Fruit fly (Drosophila melanogaster) whole organism, embryonic: ENCODE data around the gene CG9760.
A peak's percentile ranks its signal among the peaks of the same experiment; 100 is the strongest.

Experiments used
- Atf6 ChIP-seq: fragments of 200-800 bp; sonication (Bioruptor generic); IDR thresholded peaks from 2 replicates; pipeline ENCODE4 v1.3.6; 2022; ENCODE audit warnings: missing biosample characterization, missing genetic modification characterization
- CG10543 ChIP-seq: fragments of 200-800 bp; sonication (Bioruptor generic); optimal IDR thresholded peaks from 3 replicates; lab custom pipeline; 2017; ENCODE audit warnings: missing biosample characterization, mild to moderate bottlenecking, missing genetic modification characterization, moderate library complexity
- CG12659 ChIP-seq: fragments of 200-800 bp; sonication (Bioruptor generic); optimal IDR thresholded peaks from 3 replicates; lab custom pipeline; 2017; ENCODE audit warnings: mild to moderate bottlenecking, missing biosample characterization, missing genetic modification reagents, missing genetic modification characterization
- CG14667 ChIP-seq: fragments of 200-800 bp; sonication (Bioruptor generic); IDR thresholded peaks from 2 replicates; pipeline ENCODE4 v1.3.6; 2022; ENCODE audit warnings: missing biosample characterization, missing genetic modification characterization
- CG14710 ChIP-seq: fragments of 200-800 bp; sonication (Bioruptor generic); optimal IDR thresholded peaks from 3 replicates; lab custom pipeline; 2019; ENCODE audit warnings: missing biosample characterization, mild to moderate bottlenecking, missing genetic modification characterization, moderate library complexity
- CG14860 ChIP-seq: fragments of 200-800 bp; sonication (Bioruptor generic); IDR thresholded peaks from 3 replicates; pipeline ENCODE4 v1.3.6; 2022; ENCODE audit warnings: missing biosample characterization, missing genetic modification characterization; ENCODE audit not compliant: partially characterized antibody
- CG16813 ChIP-seq: fragments of 200-800 bp; sonication (Bioruptor generic); IDR thresholded peaks from 3 replicates; pipeline ENCODE4 v1.3.6; 2022; ENCODE audit warnings: missing biosample characterization, missing genetic modification characterization; ENCODE audit not compliant: partially characterized antibody
- CG17359 ChIP-seq: fragments of 200-800 bp; sonication (Bioruptor generic); optimal IDR thresholded peaks from 3 replicates; lab custom pipeline; 2018; ENCODE audit warnings: missing biosample characterization, mild to moderate bottlenecking, missing genetic modification characterization, moderate library complexity
- CG2202 ChIP-seq: fragments of 200-800 bp; sonication (Bioruptor generic); optimal IDR thresholded peaks from 2 replicates; lab custom pipeline; 2018; ENCODE audit warnings: missing biosample characterization, mild to moderate bottlenecking, missing genetic modification characterization
- CG31224 ChIP-seq: fragments of 200-800 bp; sonication (Bioruptor generic); IDR thresholded peaks from 2 replicates; pipeline ENCODE4 v1.3.6; 2022; ENCODE audit warnings: missing biosample characterization, missing genetic modification characterization
- CG31388 ChIP-seq: fragments of 200-800 bp; sonication (Bioruptor generic); optimal IDR thresholded peaks from 2 replicates; lab custom pipeline; 2016; ENCODE audit warnings: missing biosample characterization, missing genetic modification characterization
- CG32532 ChIP-seq: fragments of 200-800 bp; sonication (Bioruptor generic); IDR thresholded peaks from 2 replicates; pipeline ENCODE4 v1.3.6; 2022; ENCODE audit warnings: missing biosample characterization, missing genetic modification characterization
- CG6854 ChIP-seq: fragments of 200-800 bp; sonication (Bioruptor generic); optimal IDR thresholded peaks from 3 replicates; lab custom pipeline; 2017; ENCODE audit warnings: missing biosample characterization, mild to moderate bottlenecking, missing genetic modification characterization
- CG7963 ChIP-seq: fragments of 200-800 bp; sonication (Bioruptor generic); IDR thresholded peaks from 3 replicates; pipeline ENCODE4 v1.3.6; 2022; ENCODE audit warnings: missing biosample characterization, missing genetic modification characterization; ENCODE audit not compliant: partially characterized antibody
- CG8924 ChIP-seq: fragments of 200-800 bp; optimal IDR thresholded peaks from 3 replicates; lab custom pipeline; 2019; ENCODE audit warnings: missing biosample characterization, mild to moderate bottlenecking, missing genetic modification characterization, moderate library complexity
- CG9215 ChIP-seq: fragments of 200-800 bp; sonication (Bioruptor generic); IDR thresholded peaks from 2 replicates; pipeline ENCODE4 v1.3.6; 2022; ENCODE audit warnings: missing biosample characterization, missing genetic modification characterization
- CG9727 ChIP-seq: fragments of 200-800 bp; sonication (Bioruptor generic); optimal IDR thresholded peaks from 3 replicates; lab custom pipeline; 2017; ENCODE audit warnings: missing biosample characterization, mild to moderate bottlenecking, missing genetic modification characterization
- Dll ChIP-seq: fragments of 200-800 bp; sonication (Bioruptor generic); IDR thresholded peaks from 4 replicates; pipeline ENCODE4 v1.3.6; 2022; ENCODE audit warnings: missing biosample characterization, missing genetic modification characterization; ENCODE audit not compliant: partially characterized antibody
- E2f2 ChIP-seq: fragments of 200-800 bp; sonication (Bioruptor generic); IDR thresholded peaks from 2 replicates; pipeline ENCODE4 v1.3.6; 2022; ENCODE audit warnings: missing biosample characterization, missing genetic modification characterization
- MBD-R2 ChIP-seq: fragments of 200-800 bp; sonication (Bioruptor generic); IDR thresholded peaks from 2 replicates; pipeline ENCODE4 v1.3.6; 2022; ENCODE audit warnings: missing biosample characterization, missing genetic modification characterization
- MESR4 ChIP-seq: fragments of 200-800 bp; sonication (Bioruptor generic); optimal IDR thresholded peaks from 2 replicates; lab custom pipeline; 2018; ENCODE audit warnings: missing biosample characterization, mild to moderate bottlenecking, missing genetic modification characterization, moderate library complexity
- Med ChIP-seq: fragments of 200-800 bp; sonication (Bioruptor generic); peaks from one replicate; lab custom pipeline; 2016; ENCODE audit warnings: missing biosample characterization, missing genetic modification characterization, mild to moderate bottlenecking, inconsistent platforms, moderate library complexity
- NC2α ChIP-seq: fragments of 200-800 bp; sonication (Bioruptor generic); optimal IDR thresholded peaks from 2 replicates; lab custom pipeline; 2016; ENCODE audit warnings: missing biosample characterization, missing genetic modification characterization
- Nf-YA ChIP-seq: fragments of 200-800 bp; sonication (Bioruptor generic); IDR thresholded peaks from 2 replicates; pipeline ENCODE4 v1.3.6; 2022; ENCODE audit warnings: missing biosample characterization, missing genetic modification characterization
- Pdp1 ChIP-seq, 2 experiments: fragments of 200-800 bp; sonication (Bioruptor generic); optimal IDR thresholded peaks; 3 replicates each; lab custom pipeline; 2016; ENCODE audit warnings: missing biosample characterization in 2 of 2, missing genetic modification characterization in 2 of 2, mild to moderate bottlenecking in 1 of 2, moderate library complexity in 1 of 2
- Sry-δ ChIP-seq: fragments of 200-800 bp; sonication (Bioruptor generic); optimal IDR thresholded peaks from 2 replicates; lab custom pipeline; 2016; ENCODE audit warnings: missing biosample characterization, missing genetic modification characterization
- Taf1 ChIP-seq: fragments of 200-800 bp; sonication (Bioruptor generic); IDR thresholded peaks from 2 replicates; pipeline ENCODE4 v1.3.6; 2022; ENCODE audit warnings: missing biosample characterization, missing genetic modification characterization
- YL-1 ChIP-seq: fragments of 200-800 bp; sonication (Bioruptor generic); optimal IDR thresholded peaks from 3 replicates; lab custom pipeline; 2017; ENCODE audit warnings: missing biosample characterization, mild to moderate bottlenecking, missing genetic modification characterization
- ato ChIP-seq: fragments of 200-800 bp; sonication (Bioruptor generic); IDR thresholded peaks from 2 replicates; pipeline ENCODE4 v1.3.6; 2022; ENCODE audit warnings: missing biosample characterization, missing genetic modification characterization; ENCODE audit not compliant: partially characterized antibody
- bbx ChIP-seq: fragments of 200-800 bp; sonication (Bioruptor generic); IDR thresholded peaks from 2 replicates; pipeline ENCODE4 v1.3.6; 2022; ENCODE audit warnings: missing biosample characterization, missing genetic modification characterization; ENCODE audit not compliant: partially characterized antibody
- bowl ChIP-seq: fragments of 200-800 bp; sonication (Bioruptor generic); IDR thresholded peaks from 2 replicates; pipeline ENCODE4 v1.3.6; 2022; ENCODE audit warnings: missing biosample characterization, missing genetic modification characterization
- chif ChIP-seq, 2 experiments: fragments of 200-800 bp; sonication (Bioruptor generic); optimal IDR thresholded peaks; 3 replicates each; lab custom pipeline; 2016; ENCODE audit warnings: missing biosample characterization in 2 of 2, missing genetic modification characterization in 2 of 2
- chn ChIP-seq: fragments of 200-800 bp; sonication (Bioruptor generic); optimal IDR thresholded peaks from 2 replicates; lab custom pipeline; 2016; ENCODE audit warnings: missing biosample characterization, missing genetic modification characterization
- dysf ChIP-seq: fragments of 200-800 bp; sonication (Bioruptor generic); IDR thresholded peaks from 3 replicates; pipeline ENCODE4 v1.3.6; 2022; ENCODE audit warnings: missing biosample characterization, missing genetic modification characterization
- fd3F ChIP-seq: fragments of 200-800 bp; sonication (Bioruptor generic); optimal IDR thresholded peaks from 2 replicates; lab custom pipeline; 2018; ENCODE audit warnings: missing biosample characterization, mild to moderate bottlenecking, missing genetic modification characterization, moderate library complexity
- gcm ChIP-seq: fragments of 200-800 bp; sonication (Bioruptor generic); optimal IDR thresholded peaks from 2 replicates; lab custom pipeline; 2019; ENCODE audit warnings: missing biosample characterization, mild to moderate bottlenecking, missing genetic modification characterization, moderate library complexity
- hb ChIP-seq: fragments of 200-800 bp; sonication (Bioruptor generic); IDR thresholded peaks from 3 replicates; pipeline ENCODE4 v1.3.6; 2022; ENCODE audit warnings: missing biosample characterization, missing genetic modification characterization; ENCODE audit not compliant: partially characterized antibody
- kay ChIP-seq: fragments of 200-800 bp; sonication (Bioruptor generic); optimal IDR thresholded peaks from 2 replicates; lab custom pipeline; 2016; ENCODE audit warnings: missing biosample characterization, missing genetic modification characterization
- knrl ChIP-seq: fragments of 200-800 bp; sonication (Bioruptor generic); IDR thresholded peaks from 3 replicates; pipeline ENCODE4 v1.3.6; 2022; ENCODE audit warnings: missing biosample characterization, missing genetic modification characterization; ENCODE audit not compliant: partially characterized antibody
- lbe ChIP-seq: fragments of 200-800 bp; sonication (Bioruptor generic); optimal IDR thresholded peaks from 2 replicates; lab custom pipeline; 2016; ENCODE audit warnings: missing biosample characterization, mild to moderate bottlenecking, missing genetic modification characterization
- luna ChIP-seq: fragments of 200-800 bp; sonication (Bioruptor generic); optimal IDR thresholded peaks from 2 replicates; lab custom pipeline; 2016; ENCODE audit warnings: missing biosample characterization, missing genetic modification characterization
- nerfin-2 ChIP-seq: fragments of 200-800 bp; sonication (Bioruptor generic); IDR thresholded peaks from 2 replicates; pipeline ENCODE4 v1.3.6; 2022; ENCODE audit warnings: missing biosample characterization, missing genetic modification characterization; ENCODE audit not compliant: partially characterized antibody
- row ChIP-seq: fragments of 200-800 bp; sonication (Bioruptor generic); IDR thresholded peaks from 3 replicates; pipeline ENCODE4 v1.3.6; 2022; ENCODE audit warnings: missing biosample characterization, missing genetic modification characterization
- sc ChIP-seq, 3 experiments: fragments of >200 bp in 2 of 3; fragments of 200-800 bp in 1 of 3; sonication (Bioruptor generic) in 1 of 3; optimal IDR thresholded peaks; 2 replicates in 2 of 3; 3 replicates in 1 of 3; lab custom pipeline; 2017; ENCODE audit warnings: mild to moderate bottlenecking in 1 of 3, missing biosample characterization in 1 of 3, missing genetic modification characterization in 1 of 3, missing genetic modification reagents in 1 of 3
- sens ChIP-seq: fragments of 200-800 bp; sonication (Bioruptor generic); peaks from one replicate; lab custom pipeline; 2016; ENCODE audit warnings: missing biosample characterization, missing genetic modification characterization
- so ChIP-seq: fragments of 200-800 bp; sonication (Bioruptor generic); IDR thresholded peaks from 3 replicates; pipeline ENCODE4 v1.3.6; 2022; ENCODE audit warnings: missing biosample characterization, missing genetic modification characterization
- trem ChIP-seq: fragments of 200-800 bp; optimal IDR thresholded peaks from 3 replicates; lab custom pipeline; 2019; ENCODE audit warnings: missing biosample characterization, mild to moderate bottlenecking, missing genetic modification characterization, moderate library complexity
- unc-4 ChIP-seq: fragments of 200-800 bp; sonication (Bioruptor generic); IDR thresholded peaks from 2 replicates; pipeline ENCODE4 v1.3.6; 2022; ENCODE audit warnings: missing biosample characterization, missing genetic modification characterization; ENCODE audit not compliant: partially characterized antibody

CG9760 gene

DNA sequence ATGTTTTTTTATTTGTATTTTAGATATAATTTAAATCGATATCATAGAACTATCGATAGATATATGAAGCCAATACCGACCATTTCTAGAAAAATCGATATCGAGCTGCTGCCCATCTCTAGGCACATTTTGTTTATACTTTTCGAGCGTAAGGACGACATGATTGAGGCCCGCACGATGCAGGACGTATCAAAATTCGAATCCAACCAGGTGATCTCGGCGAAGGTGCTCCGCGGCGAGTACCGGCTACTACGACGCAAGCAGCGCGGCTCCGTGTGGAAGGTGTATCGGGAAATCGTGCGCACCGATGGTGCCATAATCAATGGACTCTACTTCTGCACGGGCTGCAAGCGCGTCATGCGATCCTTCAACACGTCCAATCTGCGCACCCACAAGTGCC, 45.4 kb downstream of the CG9760 start, which contains the start of gene ssp (continued):
- TF ChIP-seq MBD-R2 (GFP tag; lab: Robert Waterston, UW) (peak; percentile 75), nerfin-2 (GFP tag; lab: Robert Waterston, UW) (peak; percentile 61), CG16813 (GFP tag; lab: Robert Waterston, UW) (peak; percentile 68), CG2202 (tag; lab: Kevin White, UChicago) (no peak), CG31224 (GFP tag; lab: Robert Waterston, UW) (no peak), Pdp1 (GFP tag; optimal IDR thresholded peaks at IDR 0.05; lab: Kevin White, UChicago) (peak in 1 of 2 experiments; percentile 47), Taf1 (GFP tag; lab: Robert Waterston, UW) (no peak), gcm (GFP tag; lab: Kevin White, UChicago) (peak; percentile 9), YL-1 (GFP tag; lab: Kevin White, UChicago) (peak; percentile 28), CG6854 (GFP tag; lab: Kevin White, UChicago) (no peak), CG14667 (GFP tag; lab: Robert Waterston, UW) (no peak), CG12659 (GFP tag; lab: Kevin White, UChicago) (peak; percentile 14), Dll (GFP tag; lab: Robert Waterston, UW) (peak; percentile 91), CG14860 (GFP tag; lab: Robert Waterston, UW) (peak; percentile 73), trem (tag; lab: Kevin White, UChicago) (peak; percentile 41), knrl (GFP tag; lab: Robert Waterston, UW) (peak; percentile 74; the same call in 2 of the 3 replicates), fd3F (GFP tag; lab: Kevin White, UChicago) (no peak), hb (peak; percentile 60; the same call in 1 of the 3 replicates), bbx (GFP tag; lab: Robert Waterston, UW) (peak; percentile 86), CG8924 (tag; lab: Kevin White, UChicago) (peak; percentile 4), CG7963 (peak; percentile 36; the same call in 1 of the 3 replicates), row (GFP tag; lab: Robert Waterston, UW) (peak; percentile 41; the same call in 2 of the 3 replicates), Med (GFP tag; lab: Kevin White, UChicago) (peak; percentile 47), unc-4 (GFP tag; lab: Robert Waterston, UW) (peak; percentile 89), CG32532 (no peak), CG14710 (tag; lab: Kevin White, UChicago) (peak; percentile 5), sens (peak; percentile 7), MESR4 (GFP tag; lab: Kevin White, UChicago) (peak; percentile 82)
- TF ChIP-seq, all 482 proteins: peak for 57

DNA sequence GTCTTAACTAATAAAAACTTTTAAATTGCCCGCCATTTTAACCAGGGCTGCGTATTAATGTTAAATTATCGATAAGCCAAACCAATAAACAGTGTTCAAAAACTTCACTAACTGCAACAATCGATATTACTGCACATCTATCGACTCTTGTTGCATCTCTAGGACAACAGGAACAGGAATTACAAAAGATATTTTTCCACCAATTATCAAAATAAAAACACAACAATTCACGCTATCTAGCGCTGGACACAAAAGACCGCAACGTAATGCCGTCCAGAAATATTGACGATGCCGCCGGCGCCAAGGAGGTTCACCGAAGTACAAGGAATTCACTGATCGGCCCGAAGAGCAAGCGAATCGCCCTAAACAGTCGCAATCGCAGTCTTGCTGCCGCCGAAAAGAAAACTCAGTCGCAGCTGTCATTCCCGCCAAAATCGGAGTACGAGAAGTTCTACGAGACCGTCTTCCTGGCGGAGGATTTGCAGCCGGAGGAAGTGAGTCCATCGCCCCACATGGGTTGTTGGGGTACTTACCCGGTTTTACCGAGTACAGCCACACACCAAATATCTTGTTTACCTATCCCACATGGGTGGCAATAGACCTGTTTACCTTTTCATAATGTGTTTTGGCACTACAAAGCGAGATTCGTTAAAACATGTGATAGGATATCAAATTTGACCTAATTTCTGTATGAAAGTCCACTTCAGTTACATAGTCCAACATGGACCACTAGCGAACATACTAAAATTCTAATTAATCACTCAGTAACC, 47.4 kb downstream of the CG9760 start, which contains the start of gene vers:
vers (plus strand) TSS at position 136 of the 770 bp plus-strand sequence.
- TF ChIP-seq so (no peak), luna (GFP tag; lab: Kevin White, UChicago) (no peak), sc (optimal IDR thresholded peaks at IDR 0.05; lab: Kevin White, UChicago) (no peak), sc (GFP tag; optimal IDR thresholded peaks at IDR 0.05; lab: Kevin White, UChicago) (no peak), Nf-YA (GFP tag; lab: Robert Waterston, UW) (no peak), bowl (GFP tag; lab: Robert Waterston, UW) (no peak), CG9727 (GFP tag; lab: Kevin White, UChicago) (no peak), lbe (GFP tag; lab: Kevin White, UChicago) (peak; percentile 41), chn (GFP tag; lab: Kevin White, UChicago) (no peak), NC2α (GFP tag; lab: Kevin White, UChicago) (no peak), kay (GFP tag; lab: Kevin White, UChicago) (no peak), CG10543 (GFP tag; lab: Kevin White, UChicago) (no peak), CG17359 (tag; lab: Kevin White, UChicago) (no peak), CG9215 (GFP tag; lab: Robert Waterston, UW) (no peak), CG31388 (GFP tag; lab: Kevin White, UChicago) (no peak), Atf6 (GFP tag; lab: Robert Waterston, UW) (peak; percentile 17; the same call in 1 of the 2 replicates), ato (GFP tag; lab: Robert Waterston, UW) (peak; percentile 95), Sry-δ (GFP tag; lab: Kevin White, UChicago) (peak; percentile 97), dysf (GFP tag; lab: Robert Waterston, UW) (no peak), chif (GFP tag; optimal IDR thresholded peaks at IDR 0.05; lab: Kevin White, UChicago) (no peak), E2f2 (GFP tag; lab: Robert Waterston, UW) (peak; percentile 98)
